Fruit fly (Drosophila melanogaster): ENCODE data around the gene CG46320.

Gene CG46320

dm6 chr3L:5768532-5769497 is 104.9 kb downstream of the CG46320 start, which contains the start of the genes Ppat-Dpck and scny (continued):
- TF ChIP-seq z (GFP tag; IDR thresholded peaks at IDR 0.05) (no peak), CG12155 (GFP tag; optimal IDR thresholded peaks at IDR 0.05) (peak; percentile 16), CG10543 (GFP tag; optimal IDR thresholded peaks at IDR 0.05) (peak; percentile 65), CG2129 (GFP tag; IDR thresholded peaks at IDR 0.05; ENCODE audit: partially characterized antibody) (peak; percentile 90), D (optimal IDR thresholded peaks at IDR 0.05) (no peak), D (GFP tag; optimal IDR thresholded peaks at IDR 0.05) (no peak), twi (tag; optimal IDR thresholded peaks at IDR 0.05) (peak; percentile 2), Chrac-16 (GFP tag; optimal IDR thresholded peaks at IDR 0.05) (no peak), bcd (GFP tag; optimal IDR thresholded peaks at IDR 0.05) (no peak), row (GFP tag; IDR thresholded peaks at IDR 0.05) (peak; percentile 77), Dip2 (GFP tag; IDR thresholded peaks at IDR 0.05) (no peak), BEAF-32 (GFP tag; optimal IDR thresholded peaks at IDR 0.05) (peak; percentile 98), CG17802 (tag; optimal IDR thresholded peaks at IDR 0.05) (no peak), gfzf (GFP tag; optimal IDR thresholded peaks at IDR 0.05) (peak; percentile 89), NFAT (GFP tag; IDR thresholded peaks at IDR 0.05) (no peak), CG7928 (GFP tag; optimal IDR thresholded peaks at IDR 0.05) (no peak), ato (GFP tag; IDR thresholded peaks at IDR 0.05; ENCODE audit: partially characterized antibody) (peak; percentile 78), sob (GFP tag; IDR thresholded peaks at IDR 0.05) (no peak), CG4404 (GFP tag; IDR thresholded peaks at IDR 0.05) (no peak), cg (GFP tag; optimal IDR thresholded peaks at IDR 0.05) (peak; percentile 90), Dp (GFP tag; optimal IDR thresholded peaks at IDR 0.05) (peak; percentile 19), kah (GFP tag; optimal IDR thresholded peaks at IDR 0.05) (peak; percentile 49), CG17912 (GFP tag; optimal IDR thresholded peaks at IDR 0.05) (no peak), CG9932 (GFP tag; IDR thresholded peaks at IDR 0.05) (peak; percentile 14; the same call in 1 of the 2 replicates), CG13624 (GFP tag; optimal IDR thresholded peaks at IDR 0.05) (peak; percentile 18), CG6791 (GFP tag; IDR thresholded peaks at IDR 0.05; ENCODE audit: partially characterized antibody) (peak; percentile 88), ind (GFP tag; optimal IDR thresholded peaks at IDR 0.05) (no peak), CG4328 (GFP tag; optimal IDR thresholded peaks at IDR 0.05) (no peak), dmrt11E (tag; optimal IDR thresholded peaks at IDR 0.05) (peak; percentile 8), wek (GFP tag; optimal IDR thresholded peaks at IDR 0.05) (peak; percentile 21), CG10366 (GFP tag; IDR thresholded peaks at IDR 0.05) (no peak), CG14710 (tag; optimal IDR thresholded peaks at IDR 0.05) (peak; percentile 82), CG10462 (GFP tag; optimal IDR thresholded peaks at IDR 0.05) (peak; percentile 42), al (GFP tag; IDR thresholded peaks at IDR 0.05) (no peak), CG4707 (GFP tag; optimal IDR thresholded peaks at IDR 0.05) (no peak), mld (GFP tag; IDR thresholded peaks at IDR 0.05; ENCODE audit: partially characterized antibody) (peak; percentile 86; the same call in 2 of the 3 replicates), hbn (GFP tag; IDR thresholded peaks at IDR 0.05; ENCODE audit: partially characterized antibody) (peak; percentile 90), ac (GFP tag; optimal IDR thresholded peaks at IDR 0.05) (no peak), so (GFP tag; IDR thresholded peaks at IDR 0.05) (0 out of 3 replicates have a peak, but pooled peaks have one; percentile 54), bsh (GFP tag; optimal IDR thresholded peaks at IDR 0.05) (peak in 1 of 2 experiments; percentile 8), stwl (tag; optimal IDR thresholded peaks at IDR 0.05) (peak; percentile 58), Atf-2 (GFP tag; optimal IDR thresholded peaks at IDR 0.05) (no peak), gro (GFP tag; optimal IDR thresholded peaks at IDR 0.05) (peak; percentile 10), hb (GFP tag; IDR thresholded peaks at IDR 0.05; ENCODE audit: partially characterized antibody) (peak; percentile 86), Hmx (GFP tag; optimal IDR thresholded peaks at IDR 0.05) (no peak), nom (GFP tag; optimal IDR thresholded peaks at IDR 0.05) (peak; percentile 9), nmo (GFP tag; optimal IDR thresholded peaks at IDR 0.05) (peak; percentile 68)
